Worm (Caenorhabditis elegans) whole organism, late embryonic: ENCODE measurements around the gene abhd-5.1.

Source experiments
- C08G9.2 ChIP-seq: sonication (generic microtip); optimal IDR thresholded peaks from 2 replicates; lab custom pipeline; 2016; ENCODE audit warnings: mild to moderate bottlenecking, missing genetic modification characterization, moderate library complexity, missing compliant biosample characterization
- F13H6.1 ChIP-seq: sonication (generic microtip); optimal IDR thresholded peaks from 2 replicates; lab custom pipeline; 2016; ENCODE audit warnings: missing genetic modification characterization, missing compliant biosample characterization
- T23F11.4 ChIP-seq: fragments of 200-800 bp; sonication (Bioruptor generic); optimal IDR thresholded peaks from 2 replicates; lab custom pipeline; 2018; ENCODE audit warnings: mild to moderate bottlenecking, missing genetic modification characterization, missing compliant biosample characterization
- ahr-1 ChIP-seq: sonication (generic microtip); optimal IDR thresholded peaks from 2 replicates; lab custom pipeline; 2016; ENCODE audit warnings: missing genetic modification characterization, missing compliant biosample characterization
- ama-1 ChIP-seq: fragments of 150-350 bp; optimal IDR thresholded peaks from 2 replicates; lab custom pipeline; 2014
- ceh-18 ChIP-seq: sonication (generic microtip); optimal IDR thresholded peaks from 2 replicates; lab custom pipeline; 2016; ENCODE audit warnings: missing genetic modification characterization, missing compliant biosample characterization
- ceh-19 ChIP-seq: fragments of 200-800 bp; sonication (Bioruptor generic); optimal IDR thresholded peaks from 2 replicates; lab custom pipeline; 2018; ENCODE audit warnings: mild to moderate bottlenecking, missing genetic modification characterization, missing compliant biosample characterization
- ceh-2 ChIP-seq: sonication (generic microtip); optimal IDR thresholded peaks from 2 replicates; lab custom pipeline; 2016; ENCODE audit warnings: missing genotype, missing genetic modification characterization, missing compliant biosample characterization
- ceh-24 ChIP-seq: sonication (generic microtip); optimal IDR thresholded peaks from 2 replicates; lab custom pipeline; 2016; ENCODE audit warnings: mild to moderate bottlenecking, missing genetic modification characterization, missing compliant biosample characterization
- ceh-30 ChIP-seq: fragments of 150-350 bp; optimal IDR thresholded peaks from 2 replicates; lab custom pipeline; 2014; ENCODE audit warnings: missing biosample characterization, missing genetic modification characterization
- ceh-31 ChIP-seq: sonication (generic microtip); optimal IDR thresholded peaks from 2 replicates; lab custom pipeline; 2016; ENCODE audit warnings: missing genetic modification characterization, missing compliant biosample characterization
- ceh-34 ChIP-seq: sonication (generic microtip); optimal IDR thresholded peaks from 2 replicates; lab custom pipeline; 2016; ENCODE audit warnings: mild to moderate bottlenecking, missing genetic modification characterization, missing compliant biosample characterization
- ceh-45 ChIP-seq: fragments of 200-800 bp; sonication (Bioruptor generic); IDR thresholded peaks from 2 replicates; pipeline ENCODE4 v1.3.6; 2022; ENCODE audit warnings: missing genetic modification reagents, missing genetic modification characterization, missing compliant biosample characterization
- ceh-48 ChIP-seq: sonication (generic microtip); optimal IDR thresholded peaks from 2 replicates; lab custom pipeline; 2016; ENCODE audit warnings: missing genetic modification characterization, inconsistent platforms, missing compliant biosample characterization
- ceh-9 ChIP-seq: sonication (generic microtip); optimal IDR thresholded peaks from 2 replicates; lab custom pipeline; 2016; ENCODE audit warnings: mild to moderate bottlenecking, missing genetic modification characterization, inconsistent platforms, missing compliant biosample characterization
- che-1 ChIP-seq: sonication (generic microtip); optimal IDR thresholded peaks from 2 replicates; lab custom pipeline; 2016; ENCODE audit warnings: mild to moderate bottlenecking, missing genetic modification characterization, missing compliant biosample characterization
- dmd-4 ChIP-seq: sonication (generic microtip); optimal IDR thresholded peaks from 2 replicates; lab custom pipeline; 2016; ENCODE audit warnings: borderline replicate concordance, missing genetic modification characterization, missing compliant biosample characterization
- dve-1 ChIP-seq: sonication (generic microtip); optimal IDR thresholded peaks from 2 replicates; lab custom pipeline; 2017; ENCODE audit warnings: antibody characterized with exemption, mild to moderate bottlenecking, missing genetic modification characterization, missing compliant biosample characterization
- elt-4 ChIP-seq: sonication (generic microtip); optimal IDR thresholded peaks from 2 replicates; lab custom pipeline; 2016; ENCODE audit warnings: missing genetic modification characterization, missing compliant biosample characterization
- ets-4 ChIP-seq: sonication (generic microtip); optimal IDR thresholded peaks from 2 replicates; lab custom pipeline; 2016; ENCODE audit warnings: missing genetic modification characterization, missing compliant biosample characterization
- fkh-10 ChIP-seq: fragments of 150-350 bp; optimal IDR thresholded peaks from 2 replicates; lab custom pipeline; 2014; ENCODE audit warnings: missing biosample characterization, missing genetic modification reagents, missing genetic modification characterization
- fkh-6 ChIP-seq: sonication (generic microtip); optimal IDR thresholded peaks from 2 replicates; lab custom pipeline; 2016; ENCODE audit warnings: missing genetic modification characterization, missing compliant biosample characterization
- gmeb-2 ChIP-seq: sonication (generic microtip); optimal IDR thresholded peaks from 2 replicates; lab custom pipeline; 2016; ENCODE audit warnings: missing genetic modification characterization, inconsistent platforms, missing compliant biosample characterization
- hlh-13 ChIP-seq: fragments of 200-800 bp; sonication (Bioruptor generic); optimal IDR thresholded peaks from 2 replicates; lab custom pipeline; 2018; ENCODE audit warnings: mild to moderate bottlenecking, missing genetic modification characterization, missing compliant biosample characterization
- hlh-15 ChIP-seq: sonication (generic microtip); optimal IDR thresholded peaks from 2 replicates; lab custom pipeline; 2016; ENCODE audit warnings: missing genetic modification characterization, missing compliant biosample characterization
- hlh-30 ChIP-seq: sonication (generic microtip); optimal IDR thresholded peaks from 2 replicates; lab custom pipeline; 2017; ENCODE audit warnings: antibody characterized with exemption, missing genetic modification characterization, missing compliant biosample characterization; ENCODE audit not compliant: insufficient read depth
- hlh-6 ChIP-seq: sonication (generic microtip); optimal IDR thresholded peaks from 2 replicates; lab custom pipeline; 2016; ENCODE audit warnings: missing genotype, missing genetic modification characterization, missing compliant biosample characterization
- hlh-8 ChIP-seq: sonication (generic microtip); optimal IDR thresholded peaks from 2 replicates; lab custom pipeline; 2016; ENCODE audit warnings: missing genotype, missing genetic modification characterization, missing compliant biosample characterization
- lim-6 ChIP-seq: sonication (generic microtip); optimal IDR thresholded peaks from 2 replicates; lab custom pipeline; 2016; ENCODE audit warnings: missing genetic modification characterization, missing compliant biosample characterization
- lin-11 ChIP-seq: fragments of 200-800 bp; sonication (Bioruptor generic); optimal IDR thresholded peaks from 2 replicates; lab custom pipeline; 2018; ENCODE audit warnings: mild to moderate bottlenecking, missing genetic modification characterization, missing compliant biosample characterization
- madf-2 ChIP-seq: sonication (generic microtip); optimal IDR thresholded peaks from 2 replicates; lab custom pipeline; 2017; ENCODE audit warnings: missing genetic modification characterization, missing compliant biosample characterization
- mec-3 ChIP-seq: sonication (generic microtip); optimal IDR thresholded peaks from 2 replicates; lab custom pipeline; 2016; ENCODE audit warnings: borderline replicate concordance, missing genetic modification characterization, missing compliant biosample characterization
- nhr-11 ChIP-seq: fragments of 150-350 bp; optimal IDR thresholded peaks from 2 replicates; lab custom pipeline; 2014; ENCODE audit warnings: missing biosample characterization, missing genetic modification characterization
- nhr-232 ChIP-seq: sonication (generic microtip); optimal IDR thresholded peaks from 2 replicates; lab custom pipeline; 2016; ENCODE audit warnings: missing genetic modification characterization, missing compliant biosample characterization
- odd-2 ChIP-seq: sonication (generic microtip); optimal IDR thresholded peaks from 2 replicates; lab custom pipeline; 2017; ENCODE audit warnings: antibody characterized with exemption, mild to moderate bottlenecking, missing genetic modification characterization, missing compliant biosample characterization
- pag-3 ChIP-seq: sonication (generic microtip); optimal IDR thresholded peaks from 2 replicates; lab custom pipeline; 2016; ENCODE audit warnings: missing compliant biosample characterization, missing genetic modification characterization, borderline replicate concordance
- pat-9 ChIP-seq: fragments of 200-800 bp; sonication (Bioruptor generic); optimal IDR thresholded peaks from 2 replicates; lab custom pipeline; 2018; ENCODE audit warnings: mild to moderate bottlenecking, missing genetic modification characterization, moderate library complexity, missing compliant biosample characterization
- pha-2 ChIP-seq: sonication (generic microtip); optimal IDR thresholded peaks from 2 replicates; lab custom pipeline; 2017; ENCODE audit warnings: mild to moderate bottlenecking, missing genetic modification characterization, missing compliant biosample characterization
- pqm-1 ChIP-seq: sonication (generic microtip); optimal IDR thresholded peaks from 2 replicates; lab custom pipeline; 2016; ENCODE audit warnings: missing genetic modification characterization, missing compliant biosample characterization
- pros-1 ChIP-seq: fragments of 150-350 bp; optimal IDR thresholded peaks from 2 replicates; lab custom pipeline; 2014; ENCODE audit warnings: missing biosample characterization, missing genetic modification reagents, missing genetic modification characterization
- ref-2 ChIP-seq: sonication (generic microtip); optimal IDR thresholded peaks from 2 replicates; lab custom pipeline; 2016; ENCODE audit warnings: missing genetic modification characterization, missing compliant biosample characterization
- sox-2 ChIP-seq: fragments of 200-800 bp; sonication (Bioruptor generic); IDR thresholded peaks from 2 replicates; pipeline ENCODE4 v1.3.6; 2022; ENCODE audit warnings: missing genetic modification reagents, missing genetic modification characterization, missing compliant biosample characterization
- sox-4 ChIP-seq: sonication (generic microtip); optimal IDR thresholded peaks from 2 replicates; lab custom pipeline; 2017; ENCODE audit warnings: mild to moderate bottlenecking, missing genetic modification characterization, inconsistent platforms, missing compliant biosample characterization
- syd-9 ChIP-seq: sonication (generic microtip); optimal IDR thresholded peaks from 2 replicates; lab custom pipeline; 2016; ENCODE audit warnings: mild to moderate bottlenecking, missing genetic modification characterization, moderate library complexity, missing compliant biosample characterization
- tbx-2 ChIP-seq: sonication (generic microtip); optimal IDR thresholded peaks from 2 replicates; lab custom pipeline; 2016; ENCODE audit warnings: missing genetic modification characterization, missing compliant biosample characterization
- tbx-7 ChIP-seq: sonication (generic microtip); optimal IDR thresholded peaks from 2 replicates; lab custom pipeline; 2016; ENCODE audit warnings: missing genotype, missing genetic modification characterization, missing compliant biosample characterization
- unc-3 ChIP-seq, 2 experiments: fragments of 200-800 bp in 1 of 2; sonication (Bioruptor generic) in 1 of 2; sonication (generic microtip) in 1 of 2; conservative IDR thresholded peaks in 1 of 2; optimal IDR thresholded peaks in 1 of 2; 2 replicates each; pipeline versions ENCODE4 v1.3.6 to Lab custom; 2016 to 2022; ENCODE audit warnings: missing compliant biosample characterization in 2 of 2, missing genetic modification characterization in 2 of 2, missing genetic modification reagents in 1 of 2
- unc-42 ChIP-seq: sonication (generic microtip); optimal IDR thresholded peaks from 2 replicates; lab custom pipeline; 2016; ENCODE audit warnings: missing genotype, missing genetic modification characterization, missing compliant biosample characterization
- unc-55 ChIP-seq: sonication (generic microtip); optimal IDR thresholded peaks from 2 replicates; lab custom pipeline; 2017; ENCODE audit warnings: missing biosample characterization, missing genetic modification reagents, missing genetic modification characterization
- unc-86 ChIP-seq: sonication (generic microtip); optimal IDR thresholded peaks from 2 replicates; lab custom pipeline; 2016; ENCODE audit warnings: missing genetic modification characterization, missing compliant biosample characterization
- zip-5 ChIP-seq: sonication (generic microtip); optimal IDR thresholded peaks from 2 replicates; lab custom pipeline; 2016; ENCODE audit warnings: missing genetic modification characterization, missing compliant biosample characterization
- ztf-16 ChIP-seq: sonication (generic microtip); optimal IDR thresholded peaks from 2 replicates; lab custom pipeline; 2017; ENCODE audit warnings: missing genetic modification characterization, missing compliant biosample characterization

Gene abhd-5.1

DNA sequence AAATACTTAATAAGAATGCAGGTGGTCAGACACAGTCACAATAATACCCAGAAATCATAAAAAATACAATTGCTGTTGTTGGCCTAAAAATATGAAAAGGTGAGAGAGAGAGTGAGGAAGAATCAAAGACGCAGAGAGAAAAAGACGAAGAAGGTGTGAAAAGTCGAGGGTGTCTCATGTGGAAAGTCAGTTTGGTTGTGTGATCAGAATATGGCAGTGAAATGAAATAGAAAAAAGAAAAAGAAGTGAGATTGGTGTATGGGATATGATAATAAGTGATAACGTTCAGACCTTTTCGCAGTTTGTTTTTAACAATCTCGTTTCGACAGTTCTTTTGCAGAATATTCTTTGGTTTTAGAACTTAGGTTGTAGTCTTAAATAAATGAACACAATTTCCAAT lies 40.6 kb upstream of the abhd-5.1 start:
- TF ChIP-seq pros-1 (tag; lab: Kevin White, UChicago): no peak
- TF ChIP-seq tbx-2: peak; percentile 3
- TF ChIP-seq hlh-13 (GFP tag; lab: Kevin White, UChicago): no peak
- no peak for TF ChIP-seq fkh-10 (GFP tag; lab: Kevin White, UChicago)

DNA sequence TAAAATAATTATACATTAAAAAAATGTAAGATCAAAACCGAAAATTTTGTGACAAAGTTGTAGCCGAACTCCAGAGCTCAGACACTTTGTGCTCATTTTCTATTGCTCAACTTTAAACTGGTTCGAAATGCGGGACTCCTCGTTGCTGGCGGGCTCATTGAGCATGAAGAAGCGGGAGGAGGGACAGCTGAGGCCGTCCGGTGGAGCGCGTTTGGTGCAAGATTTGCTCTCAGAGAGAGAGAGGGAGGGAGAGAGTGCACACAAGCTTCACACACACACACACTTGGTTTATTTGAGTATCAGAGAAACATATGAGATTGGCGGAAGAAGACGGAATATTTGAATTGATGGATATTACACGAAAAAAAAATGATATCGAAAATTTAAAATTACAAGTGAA lies 36.8 kb upstream of the abhd-5.1 start:
- TF ChIP-seq ceh-19 (peak; percentile 31), ztf-16 (tag; lab: Kevin White, UChicago) (no peak), madf-2 (no peak), ets-4 (tag; lab: Kevin White, UChicago) (no peak), ceh-18 (tag; lab: Kevin White, UChicago) (peak; percentile 43), ceh-2 (peak; percentile 26), dmd-4 (no peak), nhr-11 (tag; lab: Kevin White, UChicago) (no peak), ceh-34 (tag; lab: Kevin White, UChicago) (peak; percentile 29), hlh-30 (tag; lab: Kevin White, UChicago) (no peak), hlh-15 (tag; lab: Kevin White, UChicago) (no peak), unc-86 (tag; lab: Kevin White, UChicago) (no peak), elt-4 (tag; lab: Kevin White, UChicago) (no peak), ahr-1 (tag; lab: Kevin White, UChicago) (no peak), che-1 (tag; lab: Kevin White, UChicago) (no peak), fkh-6 (tag; lab: Kevin White, UChicago) (no peak), T23F11.4 (GFP tag; lab: Kevin White, UChicago) (no peak), mec-3 (tag; lab: Kevin White, UChicago) (no peak), pat-9 (tag; lab: Kevin White, UChicago) (no peak), ceh-24 (tag; lab: Kevin White, UChicago) (no peak), ceh-9 (no peak), unc-55 (GFP tag; lab: Kevin White, UChicago) (peak; percentile 43), dve-1 (tag; lab: Kevin White, UChicago) (no peak), fkh-10 (GFP tag; lab: Kevin White, UChicago) (no peak), unc-3 (GFP tag; conservative IDR thresholded peaks at IDR 0.05; lab: Robert Waterston, UW) (no peak), unc-3 (tag; optimal IDR thresholded peaks at IDR 0.05; lab: Kevin White, UChicago) (no peak), pqm-1 (tag; lab: Kevin White, UChicago) (no peak), hlh-8 (tag; lab: Kevin White, UChicago) (peak; percentile 4), hlh-6 (tag; lab: Kevin White, UChicago) (no peak), tbx-7 (tag; lab: Kevin White, UChicago) (no peak), sox-2 (no peak), ceh-45 (GFP tag; lab: Robert Waterston, UW) (no peak), unc-42 (tag; lab: Kevin White, UChicago) (peak; percentile 24), ceh-31 (tag; lab: Kevin White, UChicago) (peak; percentile 57), gmeb-2 (tag; lab: Kevin White, UChicago) (no peak), lim-6 (tag; lab: Kevin White, UChicago) (no peak), pha-2 (no peak), odd-2 (tag; lab: Kevin White, UChicago) (no peak), syd-9 (tag; lab: Kevin White, UChicago) (no peak), sox-4 (tag; lab: Kevin White, UChicago) (no peak), ref-2 (tag; lab: Kevin White, UChicago) (no peak), pros-1 (tag; lab: Kevin White, UChicago) (peak; percentile 43), nhr-232 (tag; lab: Kevin White, UChicago) (no peak), C08G9.2 (no peak), zip-5 (no peak), lin-11 (tag; lab: Kevin White, UChicago) (no peak), ceh-48 (tag; lab: Kevin White, UChicago) (no peak), F13H6.1 (tag; lab: Kevin White, UChicago) (no peak), ama-1 (lab: Kevin White, UChicago) (no peak), ceh-30 (no peak), pag-3 (tag; lab: Kevin White, UChicago) (no peak)
